Worm (Caenorhabditis elegans): ENCODE results near the gene par-1.

DNA sequence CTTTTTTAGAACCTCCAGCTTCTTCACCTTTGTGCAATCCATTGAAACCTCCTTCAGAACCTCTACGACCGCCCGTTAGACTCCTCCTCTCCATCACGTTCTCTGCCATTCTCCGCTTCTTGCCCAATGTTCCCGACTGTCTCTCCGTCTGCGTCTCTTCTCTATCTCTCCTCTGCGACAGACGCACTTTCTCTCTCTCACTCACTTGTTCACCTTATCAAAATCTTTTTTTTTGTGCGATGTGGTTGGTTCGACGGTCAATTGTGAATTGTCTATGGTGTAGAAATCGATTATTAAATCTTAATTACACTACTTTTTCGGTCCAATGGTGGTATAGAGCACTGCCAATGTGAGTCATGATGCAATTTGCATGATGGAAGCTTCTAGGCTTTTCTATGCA, 48.3 kb upstream of the par-1 start, which contains the start of gene atfs-1:
- TF ChIP-seq nhr-77 (tag; optimal IDR thresholded peaks at IDR 0.05) (peak; percentile 69), nhr-10 (tag; optimal IDR thresholded peaks at IDR 0.05) (no peak), lir-3 (tag; optimal IDR thresholded peaks at IDR 0.05) (no peak), snpc-4 (tag; optimal IDR thresholded peaks at IDR 0.05) (no peak), nhr-11 (tag; optimal IDR thresholded peaks at IDR 0.05) (no peak), lin-1 (GFP tag; IDR thresholded peaks at IDR 0.05) (peak; percentile 62; the same call in 1 of the 2 replicates), ces-1 (GFP tag; optimal IDR thresholded peaks at IDR 0.05) (no peak), zag-1 (tag; optimal IDR thresholded peaks at IDR 0.05) (no peak), dpl-1 (GFP tag; optimal IDR thresholded peaks at IDR 0.05) (peak; percentile 50), unc-62 (GFP tag; optimal IDR thresholded peaks at IDR 0.05 in 1 of 2) (peak in 1 of 2 experiments; percentile 75), unc-62 (tag; optimal IDR thresholded peaks at IDR 0.05) (no peak), D1046.2 (GFP tag; IDR thresholded peaks at IDR 0.05) (no peak), zip-2 (tag; optimal IDR thresholded peaks at IDR 0.05) (no peak), egl-27 (tag; optimal IDR thresholded peaks at IDR 0.05) (no peak)

All from whole organism, L4 larva.